Worm (Caenorhabditis elegans) whole organism, L1 larva: ENCODE data around the gene AC3.12.
A peak's percentile ranks its signal among the peaks of the same experiment; 100 is the strongest.

ENCODE experiments used
- C16A3.4 ChIP-seq: fragments of 150-350 bp; optimal IDR thresholded peaks from 2 replicates; lab custom pipeline; 2014; ENCODE audit warnings: missing biosample characterization, missing genetic modification characterization
- C34B4.2 ChIP-seq: sonication (generic microtip); optimal IDR thresholded peaks from 2 replicates; lab custom pipeline; 2017; ENCODE audit warnings: mild to moderate bottlenecking, missing genetic modification characterization, missing compliant biosample characterization
- alr-1 ChIP-seq: fragments of 200-800 bp; sonication (Bioruptor generic); optimal IDR thresholded peaks from 2 replicates; lab custom pipeline; 2018; ENCODE audit warnings: borderline replicate concordance, mild to moderate bottlenecking, missing genetic modification characterization, missing compliant biosample characterization
- aly-2 ChIP-seq: fragments of 150-350 bp; optimal IDR thresholded peaks from 2 replicates; lab custom pipeline; 2014; ENCODE audit warnings: missing biosample characterization, missing genetic modification characterization
- blmp-1 ChIP-seq: fragments of 150-350 bp; optimal IDR thresholded peaks from 2 replicates; lab custom pipeline; 2014; ENCODE audit warnings: missing biosample characterization, missing genetic modification characterization
- ceh-88 ChIP-seq: fragments of 200-800 bp; sonication (Bioruptor generic); IDR thresholded peaks from 2 replicates; pipeline ENCODE4 v1.3.6; 2022; ENCODE audit warnings: missing genetic modification characterization, missing compliant biosample characterization
- dsc-1 ChIP-seq: sonication (generic microtip); optimal IDR thresholded peaks from 2 replicates; lab custom pipeline; 2016; ENCODE audit warnings: mild to moderate bottlenecking, missing genetic modification characterization, missing compliant biosample characterization
- efl-1 ChIP-seq, 4 experiments: fragments of 150-350 bp; optimal IDR thresholded peaks in 3 of 4; peaks in 1 of 4; 1 replicate in 1 of 4; 2 replicates in 3 of 4; lab custom pipeline; 2014; ENCODE audit warnings: missing biosample characterization in 2 of 4, missing genetic modification characterization in 2 of 4, missing genetic modification reagents in 2 of 4
- egl-27 ChIP-seq, 2 experiments: fragments of 150-350 bp in 1 of 2; sonication (generic microtip); optimal IDR thresholded peaks; 3 replicates each; lab custom pipeline; 2017 to 2018; ENCODE audit warnings: missing biosample characterization in 2 of 2, missing genetic modification characterization in 2 of 2, missing genetic modification reagents in 2 of 2
- elt-2 ChIP-seq: sonication (generic microtip); optimal IDR thresholded peaks from 2 replicates; lab custom pipeline; 2016; ENCODE audit warnings: missing genetic modification characterization, mild to moderate bottlenecking, inconsistent platforms, missing compliant biosample characterization, missing genetic modification reagents
- elt-3 ChIP-seq, 6 experiments: fragments of 150-350 bp in 1 of 6; sonication (generic microtip); optimal IDR thresholded peaks; 2 replicates each; lab custom pipeline; 2017 to 2018; ENCODE audit warnings: missing biosample characterization in 6 of 6, missing genetic modification characterization in 6 of 6, inconsistent platforms in 1 of 6
- ets-5 ChIP-seq: fragments of 200-800 bp; sonication (Bioruptor generic); IDR thresholded peaks from 2 replicates; pipeline ENCODE4 v1.3.6; 2022; ENCODE audit warnings: missing genetic modification characterization, missing compliant biosample characterization
- fkh-10 ChIP-seq: sonication (generic microtip); optimal IDR thresholded peaks from 2 replicates; lab custom pipeline; 2017; ENCODE audit warnings: missing biosample characterization, missing genetic modification reagents, missing genetic modification characterization
- fkh-4 ChIP-seq: sonication (generic microtip); optimal IDR thresholded peaks from 2 replicates; lab custom pipeline; 2016; ENCODE audit warnings: missing compliant biosample characterization, missing genetic modification characterization, borderline replicate concordance
- irx-1 ChIP-seq: sonication (generic microtip); optimal IDR thresholded peaks from 2 replicates; lab custom pipeline; 2016; ENCODE audit warnings: missing genetic modification characterization, missing compliant biosample characterization
- isw-1 ChIP-seq: fragments of 200-800 bp; sonication (Bioruptor generic); IDR thresholded peaks from 2 replicates; pipeline ENCODE4 v1.3.6; 2022; ENCODE audit warnings: missing genetic modification characterization, missing compliant biosample characterization
- jun-1 ChIP-seq: fragments of 150-350 bp; optimal IDR thresholded peaks from 2 replicates; lab custom pipeline; 2014; ENCODE audit warnings: missing biosample characterization, missing genetic modification reagents, missing genetic modification characterization
- lin-14 ChIP-seq: fragments of 200-800 bp; sonication (Bioruptor generic); optimal IDR thresholded peaks from 2 replicates; lab custom pipeline; 2018; ENCODE audit warnings: mild to moderate bottlenecking, missing genetic modification characterization, moderate library complexity, missing compliant biosample characterization
- lin-15B ChIP-seq: fragments of 150-350 bp; sonication (generic microtip); optimal IDR thresholded peaks from 3 replicates; lab custom pipeline; 2014; ENCODE audit warnings: missing biosample characterization, missing genetic modification characterization
- lin-35 ChIP-seq, 2 experiments: fragments of 150-350 bp; optimal IDR thresholded peaks; 2 replicates each; lab custom pipeline; 2014; ENCODE audit warnings: missing biosample characterization in 2 of 2, missing genetic modification characterization in 2 of 2, missing genetic modification reagents in 2 of 2
- lin-39 ChIP-seq: fragments of 150-350 bp; optimal IDR thresholded peaks from 2 replicates; lab custom pipeline; 2014; ENCODE audit warnings: missing biosample characterization, missing genetic modification reagents, missing genetic modification characterization
- lsy-2 ChIP-seq, 2 experiments: fragments of 150-350 bp; optimal IDR thresholded peaks; 2 replicates each; lab custom pipeline; 2014; ENCODE audit warnings: missing biosample characterization in 2 of 2, missing genetic modification characterization in 2 of 2
- mab-9 ChIP-seq: fragments of 200-800 bp; sonication (Bioruptor generic); IDR thresholded peaks from 2 replicates; pipeline ENCODE4 v1.3.6; 2022; ENCODE audit warnings: missing genetic modification reagents, missing genetic modification characterization, missing compliant biosample characterization
- mdl-1 ChIP-seq, 2 experiments: fragments of 150-350 bp; optimal IDR thresholded peaks; 2 replicates each; lab custom pipeline; 2014 to 2017; ENCODE audit warnings: missing biosample characterization in 2 of 2, missing genetic modification characterization in 2 of 2, inconsistent platforms in 1 of 2
- mep-1 ChIP-seq: fragments of 150-350 bp; optimal IDR thresholded peaks from 2 replicates; lab custom pipeline; 2014; ENCODE audit warnings: missing biosample characterization, missing genetic modification characterization
- nhr-20 ChIP-seq: sonication (generic microtip); optimal IDR thresholded peaks from 2 replicates; lab custom pipeline; 2016; ENCODE audit warnings: mild to moderate bottlenecking, missing genetic modification characterization, missing compliant biosample characterization
- nhr-28 ChIP-seq: fragments of 150-350 bp; optimal IDR thresholded peaks from 2 replicates; lab custom pipeline; 2014; ENCODE audit warnings: missing biosample characterization, missing genetic modification characterization
- nhr-71 ChIP-seq: sonication (generic microtip); optimal IDR thresholded peaks from 2 replicates; lab custom pipeline; 2016; ENCODE audit warnings: mild to moderate bottlenecking, missing genetic modification characterization, moderate library complexity, missing compliant biosample characterization
- nhr-77 ChIP-seq: fragments of 150-350 bp; optimal IDR thresholded peaks from 2 replicates; lab custom pipeline; 2014; ENCODE audit warnings: missing biosample characterization, missing genetic modification characterization
- nhr-84 ChIP-seq: sonication (generic microtip); optimal IDR thresholded peaks from 2 replicates; lab custom pipeline; 2017; ENCODE audit warnings: missing biosample characterization, missing genetic modification characterization
- nhr-85 ChIP-seq: sonication (generic microtip); peaks from one replicate; lab custom pipeline; 2016; ENCODE audit warnings: missing genetic modification characterization, inconsistent platforms, missing compliant biosample characterization
- nhr-90 ChIP-seq: sonication (generic microtip); optimal IDR thresholded peaks from 2 replicates; lab custom pipeline; 2016; ENCODE audit warnings: mild to moderate bottlenecking, missing genetic modification characterization, missing compliant biosample characterization; ENCODE audit not compliant: poor library complexity
- pag-3 ChIP-seq: sonication (generic microtip); optimal IDR thresholded peaks from 2 replicates; lab custom pipeline; 2017; ENCODE audit warnings: missing genetic modification characterization, mild to moderate bottlenecking, missing compliant biosample characterization, antibody characterized with exemption, borderline replicate concordance; ENCODE audit not compliant: insufficient read depth
- rnt-1 ChIP-seq: sonication (generic microtip); optimal IDR thresholded peaks from 2 replicates; lab custom pipeline; 2016; ENCODE audit warnings: mild to moderate bottlenecking, missing genetic modification characterization, moderate library complexity, missing compliant biosample characterization
- skn-1 ChIP-seq: fragments of 150-350 bp; optimal IDR thresholded peaks from 2 replicates; lab custom pipeline; 2014; ENCODE audit warnings: missing biosample characterization, missing genetic modification characterization
- snu-23 ChIP-seq: sonication (generic microtip); optimal IDR thresholded peaks from 2 replicates; lab custom pipeline; 2016; ENCODE audit warnings: missing genetic modification characterization, missing compliant biosample characterization
- tbx-2 ChIP-seq: sonication (generic microtip); optimal IDR thresholded peaks from 2 replicates; lab custom pipeline; 2016; ENCODE audit warnings: missing genetic modification characterization, missing compliant biosample characterization
- unc-130 ChIP-seq: fragments of 150-350 bp; optimal IDR thresholded peaks from 2 replicates; lab custom pipeline; 2017; ENCODE audit warnings: missing biosample characterization, missing genetic modification characterization, inconsistent platforms
- unc-30 ChIP-seq: sonication (generic microtip); optimal IDR thresholded peaks from 2 replicates; lab custom pipeline; 2017; ENCODE audit warnings: missing biosample characterization, missing genetic modification characterization
- unc-62 ChIP-seq: fragments of 150-350 bp; optimal IDR thresholded peaks from 2 replicates; lab custom pipeline; 2014; ENCODE audit warnings: missing biosample characterization, missing genetic modification reagents, missing genetic modification characterization

The AC3.12 gene

DNA sequence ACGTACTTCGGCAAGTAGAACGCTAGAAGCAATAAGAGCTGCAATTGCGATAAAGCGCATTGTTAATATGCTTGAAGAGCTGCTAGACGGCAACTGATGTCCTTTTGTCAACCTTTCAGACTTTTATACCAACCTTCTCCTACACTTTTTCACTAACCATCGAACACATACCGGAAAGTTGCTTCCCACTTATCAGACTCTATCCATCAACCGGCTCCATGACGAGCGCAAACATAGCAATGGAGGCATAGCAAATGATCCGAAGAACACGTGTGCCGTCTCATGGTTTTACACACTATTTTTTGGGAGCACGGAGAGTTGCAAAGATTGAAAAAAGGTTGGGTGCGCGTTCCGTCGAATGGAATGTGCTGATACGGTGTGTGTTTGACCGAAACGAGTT, 2.5 kb upstream of the AC3.12 start, which contains the start of gene abu-1:
TSS of gene abu-1 (minus strand) at position 101 of the 400 bp plus-strand sequence.
- TF ChIP-seq unc-130 (tag; lab: Kevin White, UChicago) (no peak), nhr-84 (tag; lab: Kevin White, UChicago) (no peak), skn-1 (tag; lab: Kevin White, UChicago) (no peak), isw-1 (GFP tag; lab: Robert Waterston, UW) (no peak), pag-3 (tag; lab: Kevin White, UChicago) (no peak), alr-1 (tag; lab: Kevin White, UChicago) (no peak)
- TF ChIP-seq, all 84 proteins: peak for 0

DNA sequence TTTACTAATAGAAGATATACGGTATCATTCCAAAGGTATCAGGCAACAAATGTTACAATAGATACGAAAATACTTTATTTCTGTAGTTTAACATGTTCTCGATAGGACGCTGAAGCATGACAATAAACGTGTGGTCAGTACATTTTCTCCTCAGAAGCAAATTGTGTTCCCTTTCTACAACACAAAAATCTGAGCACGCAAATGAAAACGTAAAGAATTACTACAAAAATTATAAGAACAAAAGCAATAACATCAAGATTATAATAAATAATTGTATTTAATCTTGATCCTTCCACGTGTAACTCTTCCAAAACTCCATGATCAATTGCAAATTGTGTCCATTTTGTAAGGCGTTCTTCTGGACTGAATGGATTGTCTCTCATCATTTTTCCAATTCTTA, 568 bp upstream of the AC3.12 start:
- TF ChIP-seq egl-27 (tag; optimal IDR thresholded peaks at IDR 0.05; lab: Kevin White, UChicago): no peak
- no peak for TF ChIP-seq alr-1 (tag; lab: Kevin White, UChicago)
- TF ChIP-seq lin-15B (tag; lab: Kevin White, UChicago): no peak
- TF ChIP-seq mep-1 (tag; lab: Kevin White, UChicago): no peak
- no peak for TF ChIP-seq ceh-88 (GFP tag; lab: Robert Waterston, UW)
- no peak for TF ChIP-seq isw-1 (GFP tag; lab: Robert Waterston, UW)
- no peak for TF ChIP-seq jun-1
- no peak for TF ChIP-seq dsc-1
- no peak for TF ChIP-seq fkh-10 (GFP tag; lab: Kevin White, UChicago)
- no peak for TF ChIP-seq snu-23 (GFP tag; lab: Kevin White, UChicago)
- TF ChIP-seq irx-1 (tag; lab: Kevin White, UChicago): no peak
- TF ChIP-seq nhr-84 (tag; lab: Kevin White, UChicago): no peak
- no peak for TF ChIP-seq C34B4.2 (tag; lab: Kevin White, UChicago)
- no peak for TF ChIP-seq lsy-2 (tag; optimal IDR thresholded peaks at IDR 0.05; lab: Kevin White, UChicago)
- TF ChIP-seq nhr-28 (tag; lab: Kevin White, UChicago): no peak

DNA sequence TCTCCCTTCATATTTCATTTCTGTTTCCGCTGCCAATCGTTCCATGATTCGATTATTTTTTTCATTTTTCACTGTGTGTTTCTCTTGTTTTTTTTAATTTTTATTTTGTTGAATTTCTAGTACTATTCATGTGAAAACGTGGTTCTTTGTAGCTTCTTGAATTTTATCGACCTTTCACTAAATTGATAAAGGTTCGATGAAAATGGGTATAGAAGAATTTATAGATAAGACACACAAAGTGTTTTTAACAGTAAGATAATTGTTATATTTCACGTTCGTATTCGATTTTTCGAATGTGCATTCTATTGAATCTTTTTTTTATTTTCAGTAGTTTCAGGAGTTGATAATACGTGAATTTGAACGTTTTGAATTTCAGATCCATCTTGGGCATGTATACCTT, 7.2 kb downstream of the AC3.12 start, which contains the start of gene ugt-49:
TSS of gene ugt-49 (plus strand) at position 371 of the 400 bp plus-strand sequence.
- TF ChIP-seq aly-2: no peak

DNA sequence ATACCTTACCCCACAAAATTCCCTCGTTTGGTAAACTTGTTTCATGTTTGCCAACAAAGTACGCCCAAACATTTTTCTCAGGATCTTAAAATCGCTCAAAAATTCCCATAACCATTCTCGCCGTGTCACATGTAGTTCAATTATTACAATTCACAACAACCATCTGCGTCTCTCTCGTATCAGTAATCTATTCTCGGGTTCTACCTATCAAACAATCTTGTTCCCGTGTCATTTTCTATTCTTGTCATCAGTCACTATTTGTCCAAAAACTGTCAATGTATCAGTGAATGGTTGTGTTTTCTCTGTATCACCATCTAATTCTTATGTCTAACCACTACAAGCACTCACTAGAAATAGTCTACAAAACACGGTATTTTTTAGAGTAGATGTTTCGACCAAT, 8.0 kb downstream of the AC3.12 start:
- TF ChIP-seq tbx-2 (tag; lab: Kevin White, UChicago) (peak; percentile 48), unc-30 (tag; lab: Kevin White, UChicago) (no peak), mep-1 (tag; lab: Kevin White, UChicago) (no peak), unc-62 (GFP tag; lab: Kevin White, UChicago) (no peak), C16A3.4 (peak; percentile 5), ceh-88 (GFP tag; lab: Robert Waterston, UW) (no peak), isw-1 (GFP tag; lab: Robert Waterston, UW) (no peak), nhr-71 (tag; lab: Kevin White, UChicago) (peak; percentile 49), snu-23 (GFP tag; lab: Kevin White, UChicago) (peak; percentile 52), blmp-1 (tag; lab: Kevin White, UChicago) (peak; percentile 51), nhr-84 (tag; lab: Kevin White, UChicago) (no peak), lin-39 (tag; lab: Kevin White, UChicago) (no peak), elt-3 (tag; optimal IDR thresholded peaks at IDR 0.05; lab: Kevin White, UChicago) (peak in 2 of 6 experiments; percentile 31 to 37), nhr-85 (tag; lab: Kevin White, UChicago) (peak; percentile 76), elt-2 (tag; lab: Kevin White, UChicago) (peak; percentile 76), fkh-4 (tag; lab: Kevin White, UChicago) (no peak), lin-14 (GFP tag; lab: Kevin White, UChicago) (peak; percentile 68), nhr-20 (peak; percentile 72), mab-9 (no peak), ets-5 (GFP tag; lab: Robert Waterston, UW) (no peak), nhr-77 (no peak), lin-35 (GFP tag; optimal IDR thresholded peaks at IDR 0.05; lab: Kevin White, UChicago) (peak in 1 of 2 experiments; percentile 73), rnt-1 (tag; lab: Kevin White, UChicago) (no peak), skn-1 (tag; lab: Kevin White, UChicago) (no peak), mdl-1 (tag; optimal IDR thresholded peaks at IDR 0.05; lab: Kevin White, UChicago) (peak in 1 of 2 experiments; percentile 23), efl-1 (optimal IDR thresholded peaks at IDR 0.05; lab: Kevin White, UChicago) (no peak), efl-1 (GFP tag; optimal IDR thresholded peaks at IDR 0.05 in 1 of 2; lab: Kevin White, UChicago) (peak in 1 of 2 experiments; percentile 59), nhr-90 (tag; lab: Kevin White, UChicago) (peak; percentile 14)
- TF ChIP-seq, all 84 proteins: peak for 14
